Fruit fly (Drosophila melanogaster) whole organism, adult: ENCODE measurements around the gene CLIP-190.

Experiments
- CG11617 ChIP-seq: fragments of 200-800 bp; sonication (Bioruptor generic); optimal IDR thresholded peaks from 2 replicates; lab custom pipeline; 2017; ENCODE audit warnings: mild to moderate bottlenecking, missing biosample characterization, missing genetic modification reagents, missing genetic modification characterization
- CG12768 ChIP-seq: fragments of 200-800 bp; sonication (Bioruptor generic); optimal IDR thresholded peaks from 2 replicates; lab custom pipeline; 2017; ENCODE audit warnings: missing biosample characterization, missing genetic modification characterization, mild to moderate bottlenecking, moderate library complexity, missing genetic modification reagents
- CG33017 ChIP-seq: fragments of 200-800 bp; sonication (Bioruptor generic); optimal IDR thresholded peaks from 2 replicates; lab custom pipeline; 2018; ENCODE audit warnings: missing biosample characterization, mild to moderate bottlenecking, missing genetic modification characterization, moderate library complexity
- CG5204 ChIP-seq: fragments of 200-800 bp; sonication (Bioruptor generic); optimal IDR thresholded peaks from 2 replicates; lab custom pipeline; 2016; ENCODE audit warnings: missing biosample characterization, missing genetic modification characterization
- CG7045 ChIP-seq: fragments of 200-800 bp; sonication (Bioruptor generic); optimal IDR thresholded peaks from 2 replicates; lab custom pipeline; 2017; ENCODE audit warnings: missing biosample characterization, mild to moderate bottlenecking, missing genetic modification characterization
- Hr96 ChIP-seq: fragments of 200-800 bp; sonication (Bioruptor generic); optimal IDR thresholded peaks from 2 replicates; lab custom pipeline; 2016; ENCODE audit warnings: missing biosample characterization, missing genetic modification characterization
- Mnt ChIP-seq: fragments of 200-800 bp; sonication (Bioruptor generic); optimal IDR thresholded peaks from 2 replicates; lab custom pipeline; 2016; ENCODE audit warnings: missing biosample characterization, mild to moderate bottlenecking, missing genetic modification characterization
- cic ChIP-seq: fragments of 200-800 bp; sonication (Bioruptor generic); optimal IDR thresholded peaks from 2 replicates; lab custom pipeline; 2017; ENCODE audit warnings: missing biosample characterization, mild to moderate bottlenecking, missing genetic modification characterization, moderate library complexity
- cnc ChIP-seq, 2 experiments: fragments of >200 bp; optimal IDR thresholded peaks; 2 replicates each; lab custom pipeline; 2017
- kay ChIP-seq: fragments of 200-800 bp; sonication (Bioruptor generic); peaks from one replicate; lab custom pipeline; 2016; ENCODE audit warnings: missing biosample characterization, missing genetic modification characterization, borderline replicate concordance
- toe ChIP-seq: fragments of 200-800 bp; sonication (Bioruptor generic); optimal IDR thresholded peaks from 2 replicates; lab custom pipeline; 2016; ENCODE audit warnings: missing biosample characterization, missing genetic modification characterization

dm6 chr2L:17452084-17452483, 67.6 kb downstream of the CLIP-190 start:
- TF ChIP-seq toe, result no peak
- TF ChIP-seq Hr96 (GFP tag; lab: Kevin White, UChicago), result no peak
- TF ChIP-seq CG7045 (GFP tag; lab: Kevin White, UChicago), result no peak
- TF ChIP-seq cnc (optimal IDR thresholded peaks at IDR 0.05; lab: Kevin White, UChicago), result no peak
- no peak for TF ChIP-seq Mnt (GFP tag; lab: Kevin White, UChicago)
- TF ChIP-seq kay, result no peak
- no peak for TF ChIP-seq cic (GFP tag; lab: Kevin White, UChicago)
- TF ChIP-seq CG11617 (GFP tag; lab: Kevin White, UChicago), result no peak
- TF ChIP-seq CG33017, result no peak
- TF ChIP-seq CG12768 (GFP tag; lab: Kevin White, UChicago), result no peak
- no peak for TF ChIP-seq CG5204 (GFP tag; lab: Kevin White, UChicago)
